Worm (Caenorhabditis elegans): ENCODE data around the gene C05C9.1.
"Not testable (repeated sequence)": the region's sequence is repeated elsewhere in the genome, so short reads cannot be mapped to it uniquely, and the experiment has no call there.

DNA sequence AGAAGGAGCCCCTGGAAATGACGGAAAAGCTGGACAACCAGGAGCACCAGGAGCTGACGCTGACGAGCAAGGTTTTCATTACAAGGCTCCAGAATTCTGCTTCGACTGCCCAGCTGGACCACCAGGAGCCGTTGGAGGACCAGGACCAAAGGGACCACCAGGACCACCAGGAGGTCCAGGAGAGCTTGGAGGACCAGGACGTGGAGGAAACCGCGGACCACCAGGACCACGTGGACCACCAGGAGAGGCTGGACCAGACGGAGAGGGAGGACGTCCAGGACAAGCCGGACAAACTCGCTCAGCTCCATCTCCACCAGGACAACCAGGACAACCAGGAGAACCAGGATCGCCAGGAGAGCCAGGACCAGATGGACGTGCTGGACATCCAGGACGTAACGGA, 39.2 kb downstream of the C05C9.1 start:
- TF ChIP-seq fkh-10 (GFP tag; optimal IDR thresholded peaks at IDR 0.05); nhr-25 (tag; optimal IDR thresholded peaks at IDR 0.05; ENCODE audit: borderline replicate concordance, insufficient read depth); T20F7.1 (GFP tag; optimal IDR thresholded peaks at IDR 0.05); tra-1 (GFP tag; IDR thresholded peaks at IDR 0.05); jun-1 (tag; optimal IDR thresholded peaks at IDR 0.05); ama-1 (optimal IDR thresholded peaks at IDR 0.05): not testable (repeated sequence)
- TF ChIP-seq lim-7 (GFP tag; IDR thresholded peaks at IDR 0.05): 0 out of 2 replicates have a peak, but pooled peaks have one; percentile 17
